Fruit fly (Drosophila melanogaster) S2 (cell line): Measurements from ENCODE around the gene CRIF.

ENCODE experiments used
- CG8478 ChIP-seq: fragments of >200 bp; optimal IDR thresholded peaks from 2 replicates; lab custom pipeline; 2018
- CTCF ChIP-seq, 2 experiments: fragments of >200 bp; optimal IDR thresholded peaks; 2 replicates each; lab custom pipeline; 2018

Gene CRIF

DNA sequence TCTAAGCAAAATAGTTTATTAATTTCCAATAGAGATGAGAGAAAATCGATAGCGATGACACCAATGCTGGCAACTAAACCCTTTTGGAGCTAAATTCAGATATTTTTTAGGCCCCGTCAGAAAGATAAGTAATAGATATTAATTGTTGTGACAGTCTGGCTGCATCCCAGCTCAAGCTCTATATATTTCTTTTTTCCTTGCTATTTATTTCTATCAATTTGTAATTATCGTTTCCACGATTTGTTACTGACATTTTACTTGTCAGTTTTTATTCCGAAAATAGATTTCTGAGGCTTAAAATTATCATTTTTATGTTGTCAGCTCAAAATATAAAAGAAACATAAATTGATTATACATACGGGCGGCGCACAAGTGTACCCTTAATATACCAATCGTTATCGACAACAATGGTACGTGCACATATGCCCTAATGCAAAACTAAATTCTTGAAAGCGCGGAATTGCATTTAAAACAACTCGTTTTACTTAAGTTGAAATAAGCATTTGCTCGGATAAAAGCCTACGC is at the start of gene CRIF, which contains the start of gene SMC5:
CRIF (minus strand) TSS at position 51 of the 525 bp plus-strand sequence.
SMC5 (plus strand) TSS at position 329 of the 525 bp plus-strand sequence.
- TF ChIP-seq CG8478 (lab: Kevin White, UChicago) (no peak), CTCF (optimal IDR thresholded peaks at IDR 0.05; lab: Kevin White, UChicago) (no peak)

- TF ChIP-seq CG8478 (lab: Kevin White, UChicago) (no peak), CTCF (optimal IDR thresholded peaks at IDR 0.05; lab: Kevin White, UChicago) (no peak)
Measured at dm6 chr3L:21617354-21617753, 48.7 kb upstream of the CRIF start, which contains the start of the genes S1P and CG11307. Gene S1P, minus strand, starts transcription at chr3L:21617376. Gene CG11307, plus strand, starts transcription at chr3L:21617623.

DNA sequence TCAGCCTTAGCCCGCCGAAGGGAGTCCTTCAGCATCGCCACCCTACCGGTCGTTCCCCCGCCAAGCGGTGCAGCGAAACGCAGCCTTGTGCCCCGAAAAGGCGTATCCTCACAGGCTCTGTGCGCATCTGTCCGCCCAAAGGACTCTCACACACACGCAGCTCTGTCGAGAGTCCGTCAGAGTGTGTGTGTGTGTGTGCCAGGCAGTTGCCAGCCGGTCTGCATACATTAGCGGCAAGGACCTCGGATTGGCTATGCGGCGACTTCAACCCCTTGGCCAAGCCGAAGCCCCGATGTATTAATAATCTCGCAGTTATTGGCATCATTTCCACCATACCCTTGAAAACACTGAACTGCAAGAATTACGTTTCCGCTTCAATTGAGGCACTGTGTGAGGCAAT is 41.8 kb upstream of the CRIF start:
- TF ChIP-seq CG8478 (lab: Kevin White, UChicago) (no peak), CTCF (optimal IDR thresholded peaks at IDR 0.05; lab: Kevin White, UChicago) (no peak)

- TF ChIP-seq CG8478 (lab: Kevin White, UChicago) = no peak
- TF ChIP-seq CTCF (optimal IDR thresholded peaks at IDR 0.05; lab: Kevin White, UChicago) = peak; percentile 99 to 100
Measured at dm6 chr3L:21604265-21604664, 35.6 kb upstream of the CRIF start.

dm6 chr3L:21602275-21602674 is 33.6 kb upstream of the CRIF start:
- TF ChIP-seq CTCF (optimal IDR thresholded peaks at IDR 0.05; lab: Kevin White, UChicago) = no peak
- no peak for TF ChIP-seq CG8478 (lab: Kevin White, UChicago)

DNA sequence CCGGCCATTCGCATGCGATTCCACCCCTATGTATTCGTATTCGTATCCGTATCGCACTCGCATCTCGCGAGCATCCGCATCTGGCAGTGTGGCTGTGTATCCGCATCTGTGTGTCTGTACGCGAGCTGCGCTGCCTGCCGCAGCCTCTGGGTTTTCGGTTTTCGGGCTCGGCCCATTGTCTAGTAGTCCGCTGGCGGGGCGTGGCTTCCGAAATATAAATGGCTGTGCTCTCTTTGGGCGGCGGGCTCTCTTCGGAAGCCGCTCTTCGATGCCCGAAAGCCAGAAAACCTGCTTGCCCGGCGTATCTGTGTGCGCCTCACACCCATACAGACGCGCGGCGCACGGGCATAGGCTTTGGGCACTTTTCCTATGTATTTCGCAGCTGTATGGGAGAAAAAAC is 29.6 kb upstream of the CRIF start:
- no peak for TF ChIP-seq CG8478 (lab: Kevin White, UChicago)
- TF ChIP-seq CTCF (optimal IDR thresholded peaks at IDR 0.05; lab: Kevin White, UChicago) = no peak

dm6 chr3L:21594408-21594807 is 25.7 kb upstream of the CRIF start:
- TF ChIP-seq CG8478 (lab: Kevin White, UChicago) = no peak
- TF ChIP-seq CTCF (optimal IDR thresholded peaks at IDR 0.05; lab: Kevin White, UChicago) = no peak

dm6 chr3L:21591247-21591646 is 22.5 kb upstream of the CRIF start:
- TF ChIP-seq CG8478 (lab: Kevin White, UChicago) (no peak), CTCF (optimal IDR thresholded peaks at IDR 0.05; lab: Kevin White, UChicago) (no peak)

- TF ChIP-seq CTCF (optimal IDR thresholded peaks at IDR 0.05; lab: Kevin White, UChicago) (no peak), CG8478 (lab: Kevin White, UChicago) (no peak)
Measured at dm6 chr3L:21586528-21586927, 17.8 kb upstream of the CRIF start, which contains the start of gene TfAP-2. Gene TfAP-2, plus strand, starts transcription at chr3L:21586828.

DNA sequence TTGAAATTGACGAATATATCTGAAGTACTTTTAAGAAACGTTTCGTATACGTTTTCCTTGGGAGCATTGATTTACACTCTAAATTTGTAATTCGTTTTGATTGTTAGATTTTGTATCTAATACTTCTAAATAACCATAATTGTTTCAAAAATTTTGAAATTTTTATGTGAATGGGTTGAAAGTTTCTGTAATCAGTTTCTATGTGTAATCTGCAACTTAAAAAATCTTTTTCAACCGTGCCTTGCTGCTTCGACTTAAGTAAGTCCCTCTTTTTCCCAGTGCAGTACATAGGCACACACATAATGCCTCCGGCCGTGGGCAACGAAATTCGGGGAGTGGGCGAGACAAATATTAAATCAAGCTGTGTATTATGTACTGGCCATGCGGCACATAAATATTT is 16.7 kb upstream of the CRIF start:
- no peak for TF ChIP-seq CTCF (optimal IDR thresholded peaks at IDR 0.05; lab: Kevin White, UChicago)
- no peak for TF ChIP-seq CG8478 (lab: Kevin White, UChicago)

DNA sequence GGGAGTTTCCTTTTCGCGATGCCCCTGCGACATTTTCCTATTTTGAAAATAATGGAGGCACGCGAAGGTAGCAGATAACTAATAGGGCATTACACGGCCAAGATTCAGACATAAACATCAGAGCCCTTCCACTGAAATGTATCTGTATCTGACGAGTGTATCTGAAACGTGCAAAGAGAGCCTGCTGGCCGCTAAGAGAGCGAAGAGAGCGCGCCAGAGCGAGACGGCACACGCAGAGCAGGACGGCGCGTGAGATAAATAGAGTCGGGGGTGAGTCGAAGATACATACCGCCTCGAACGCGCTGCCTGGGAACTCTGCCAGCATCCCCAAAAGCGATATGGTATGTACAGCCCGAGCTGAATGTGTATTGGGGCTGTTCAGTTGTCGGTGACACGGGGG is 16.0 kb upstream of the CRIF start:
- TF ChIP-seq CTCF (optimal IDR thresholded peaks at IDR 0.05; lab: Kevin White, UChicago) (peak in 1 of 2 experiments; percentile 3), CG8478 (lab: Kevin White, UChicago) (no peak)

- no peak for TF ChIP-seq CG8478 (lab: Kevin White, UChicago)
- TF ChIP-seq CTCF (optimal IDR thresholded peaks at IDR 0.05; lab: Kevin White, UChicago) = no peak
Measured at dm6 chr3L:21581984-21582383, 13.3 kb upstream of the CRIF start.

DNA sequence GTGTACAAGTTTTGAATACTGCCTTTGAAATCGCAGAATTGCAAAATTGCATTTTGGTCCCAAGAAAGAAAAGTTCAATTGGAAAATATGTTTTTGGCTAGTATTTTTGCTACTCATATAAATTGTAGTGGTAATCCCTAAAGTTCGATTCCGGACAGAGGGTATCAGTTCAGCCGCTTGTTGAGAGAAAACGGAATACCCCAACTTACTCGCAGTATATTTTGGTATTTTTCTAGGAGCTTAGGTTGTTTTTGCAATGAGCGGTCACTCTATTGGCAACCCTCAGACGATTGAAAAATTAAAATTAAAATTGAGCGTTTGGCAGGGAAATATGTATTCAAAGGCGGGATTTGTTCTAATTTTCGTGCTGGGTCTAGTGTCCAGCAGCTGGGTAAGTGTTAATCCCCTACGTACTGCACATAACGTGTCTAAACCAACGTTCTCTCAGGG is 5.6 kb upstream of the CRIF start:
- no peak for TF ChIP-seq CTCF (optimal IDR thresholded peaks at IDR 0.05; lab: Kevin White, UChicago)
- no peak for TF ChIP-seq CG8478 (lab: Kevin White, UChicago)

DNA sequence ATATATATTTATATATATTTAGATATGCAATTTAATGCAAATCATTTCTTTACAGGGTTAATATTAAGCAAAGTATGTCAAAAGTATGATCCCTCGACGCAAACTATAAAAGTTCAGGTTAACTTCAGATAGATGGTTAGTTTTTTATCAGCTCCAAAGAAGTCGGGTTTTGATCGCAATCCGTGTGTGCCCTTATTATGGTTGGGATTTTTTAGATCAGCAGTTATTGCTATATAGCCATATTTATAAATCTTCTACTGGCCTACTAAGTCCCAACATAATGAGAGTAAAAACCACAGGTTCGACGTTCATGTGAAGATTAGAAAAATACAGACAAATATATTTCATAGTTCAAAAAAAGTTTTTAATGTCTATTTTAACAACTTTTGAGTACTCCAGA is 5.1 kb upstream of the CRIF start, which contains the start of gene EMC10:
EMC10 (plus strand) TSS at position 301 of the 400 bp plus-strand sequence.
- TF ChIP-seq CG8478 (lab: Kevin White, UChicago) (no peak), CTCF (optimal IDR thresholded peaks at IDR 0.05; lab: Kevin White, UChicago) (no peak)

DNA sequence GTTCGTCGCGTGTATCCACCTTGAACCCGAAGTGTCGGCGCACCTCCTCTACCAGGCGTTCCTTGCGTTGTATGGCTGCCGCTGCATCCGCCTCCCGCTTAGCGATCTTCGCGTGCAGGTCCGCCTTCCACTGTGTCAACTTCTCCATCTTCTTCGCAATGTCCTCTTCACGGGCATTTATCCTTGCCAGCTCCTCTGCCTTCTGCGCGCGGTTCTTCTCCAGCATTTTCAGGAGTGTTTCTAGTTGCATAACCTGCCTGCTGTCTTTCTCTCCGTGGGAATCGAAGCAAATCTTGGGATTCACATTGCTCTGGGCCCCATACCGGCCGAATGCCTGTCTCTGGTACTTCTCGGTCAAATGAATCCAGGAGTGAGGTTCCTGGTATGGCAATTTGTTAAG is 444 bp downstream of the CRIF start:
- TF ChIP-seq CTCF (optimal IDR thresholded peaks at IDR 0.05; lab: Kevin White, UChicago) (no peak), CG8478 (lab: Kevin White, UChicago) (no peak)

dm6 chr3L:21565126-21565525 is 3.6 kb downstream of the CRIF start, which contains the start of gene CG7634:
Gene CG7634, plus strand, starts transcription at chr3L:21565426.
- TF ChIP-seq CG8478 (lab: Kevin White, UChicago) (no peak), CTCF (optimal IDR thresholded peaks at IDR 0.05; lab: Kevin White, UChicago) (no peak)
